Fruit fly (Drosophila melanogaster) whole organism, embryonic: Measurements from ENCODE around the gene Cyt-c1L.
A peak's percentile ranks its signal among the peaks of the same experiment; 100 is the strongest.

Experiments used
- Abd-B ChIP-seq: fragments of 200-800 bp; sonication (Bioruptor generic); optimal IDR thresholded peaks from 2 replicates; lab custom pipeline; 2018; ENCODE audit warnings: missing biosample characterization, mild to moderate bottlenecking, missing genetic modification characterization, moderate library complexity
- Aef1 ChIP-seq: fragments of 200-800 bp; sonication (Bioruptor generic); IDR thresholded peaks from 3 replicates; pipeline ENCODE4 v1.3.6; 2022; ENCODE audit warnings: missing biosample characterization, missing genetic modification characterization
- Asciz ChIP-seq: fragments of 200-800 bp; sonication (Bioruptor generic); optimal IDR thresholded peaks from 2 replicates; lab custom pipeline; 2017; ENCODE audit warnings: missing biosample characterization, mild to moderate bottlenecking, missing genetic modification characterization, missing genetic modification reagents
- CG10267 ChIP-seq: fragments of 200-800 bp; sonication (Bioruptor generic); optimal IDR thresholded peaks from 2 replicates; lab custom pipeline; 2018; ENCODE audit warnings: missing biosample characterization, mild to moderate bottlenecking, missing genetic modification characterization, moderate library complexity
- CG10979 ChIP-seq: fragments of 200-800 bp; sonication (Bioruptor generic); optimal IDR thresholded peaks from 2 replicates; lab custom pipeline; 2018; ENCODE audit warnings: missing biosample characterization, mild to moderate bottlenecking, missing genetic modification characterization, moderate library complexity
- CG11456 ChIP-seq: fragments of 200-800 bp; sonication (Bioruptor generic); IDR thresholded peaks from 3 replicates; pipeline ENCODE4 v1.3.6; 2022; ENCODE audit warnings: missing biosample characterization, missing genetic modification characterization
- CG12299 ChIP-seq: fragments of 200-800 bp; sonication (Bioruptor generic); optimal IDR thresholded peaks from 2 replicates; lab custom pipeline; 2018; ENCODE audit warnings: missing biosample characterization, mild to moderate bottlenecking, missing genetic modification characterization
- CG12942 ChIP-seq: fragments of 200-800 bp; sonication (Bioruptor generic); optimal IDR thresholded peaks from 3 replicates; lab custom pipeline; 2016; ENCODE audit warnings: missing biosample characterization, missing genetic modification characterization
- CG15011 ChIP-seq: fragments of 200-800 bp; sonication (Bioruptor generic); optimal IDR thresholded peaks from 3 replicates; lab custom pipeline; 2018; ENCODE audit warnings: missing biosample characterization, mild to moderate bottlenecking, missing genetic modification characterization
- CG16815 ChIP-seq: fragments of 200-800 bp; sonication (Bioruptor generic); optimal IDR thresholded peaks from 3 replicates; lab custom pipeline; 2017; ENCODE audit warnings: missing biosample characterization, mild to moderate bottlenecking, missing genetic modification characterization
- CG3163 ChIP-seq: fragments of 200-800 bp; sonication (Bioruptor generic); optimal IDR thresholded peaks from 3 replicates; lab custom pipeline; 2016; ENCODE audit warnings: missing biosample characterization, missing genetic modification characterization
- CG4617 ChIP-seq: fragments of 200-800 bp; sonication (Bioruptor generic); optimal IDR thresholded peaks from 3 replicates; lab custom pipeline; 2016; ENCODE audit warnings: missing biosample characterization, missing genetic modification characterization, borderline replicate concordance
- CG4820 ChIP-seq: fragments of 200-800 bp; sonication (Bioruptor generic); optimal IDR thresholded peaks from 3 replicates; lab custom pipeline; 2016; ENCODE audit warnings: missing biosample characterization, missing genetic modification characterization
- CG4854 ChIP-seq: fragments of 200-800 bp; sonication (Bioruptor generic); optimal IDR thresholded peaks from 2 replicates; lab custom pipeline; 2016; ENCODE audit warnings: missing biosample characterization, missing genetic modification characterization, inconsistent platforms
- CG6791 ChIP-seq: fragments of 200-800 bp; sonication (Bioruptor generic); IDR thresholded peaks from 3 replicates; pipeline ENCODE4 v1.3.6; 2022; ENCODE audit warnings: missing biosample characterization, missing genetic modification characterization; ENCODE audit not compliant: partially characterized antibody
- CG7372 ChIP-seq: fragments of 200-800 bp; sonication (Bioruptor generic); IDR thresholded peaks from 2 replicates; pipeline ENCODE4 v1.3.6; 2022; ENCODE audit warnings: missing biosample characterization, missing genetic modification characterization
- CG7963 ChIP-seq: fragments of 200-800 bp; sonication (Bioruptor generic); IDR thresholded peaks from 3 replicates; pipeline ENCODE4 v1.3.6; 2022; ENCODE audit warnings: missing biosample characterization, missing genetic modification characterization; ENCODE audit not compliant: partially characterized antibody
- CG8924 ChIP-seq: fragments of 200-800 bp; optimal IDR thresholded peaks from 3 replicates; lab custom pipeline; 2019; ENCODE audit warnings: missing biosample characterization, mild to moderate bottlenecking, missing genetic modification characterization, moderate library complexity
- CrebB ChIP-seq: fragments of 200-800 bp; sonication (Bioruptor generic); optimal IDR thresholded peaks from 3 replicates; lab custom pipeline; 2018; ENCODE audit warnings: missing biosample characterization, mild to moderate bottlenecking, missing genetic modification characterization
- Ets97D ChIP-seq: fragments of 200-800 bp; sonication (Bioruptor generic); optimal IDR thresholded peaks from 3 replicates; lab custom pipeline; 2016; ENCODE audit warnings: missing biosample characterization, missing genetic modification characterization
- HLH4C ChIP-seq: fragments of 200-800 bp; sonication (Bioruptor generic); IDR thresholded peaks from 3 replicates; pipeline ENCODE4 v1.3.6; 2022; ENCODE audit warnings: missing biosample characterization, missing genetic modification characterization; ENCODE audit not compliant: partially characterized antibody
- Kr ChIP-seq: fragments of 200-800 bp; sonication (Bioruptor generic); optimal IDR thresholded peaks from 2 replicates; lab custom pipeline; 2017; ENCODE audit warnings: missing biosample characterization, mild to moderate bottlenecking, missing genetic modification characterization
- MESR4 ChIP-seq: fragments of 200-800 bp; sonication (Bioruptor generic); optimal IDR thresholded peaks from 2 replicates; lab custom pipeline; 2018; ENCODE audit warnings: missing biosample characterization, mild to moderate bottlenecking, missing genetic modification characterization, moderate library complexity
- Nf-YC ChIP-seq: fragments of 200-800 bp; optimal IDR thresholded peaks from 3 replicates; lab custom pipeline; 2019; ENCODE audit warnings: missing biosample characterization, mild to moderate bottlenecking, missing genetic modification characterization, moderate library complexity
- Opbp ChIP-seq: fragments of 200-800 bp; sonication (Bioruptor generic); IDR thresholded peaks from 3 replicates; pipeline ENCODE4 v1.3.6; 2022; ENCODE audit warnings: missing biosample characterization, missing genetic modification characterization; ENCODE audit not compliant: partially characterized antibody
- Scr ChIP-seq: fragments of 200-800 bp; sonication (Bioruptor generic); IDR thresholded peaks from 2 replicates; pipeline ENCODE4 v1.3.6; 2022; ENCODE audit warnings: missing biosample characterization, missing genetic modification characterization; ENCODE audit not compliant: partially characterized antibody
- Spps ChIP-seq: fragments of 200-800 bp; sonication (Bioruptor generic); optimal IDR thresholded peaks from 2 replicates; lab custom pipeline; 2018; ENCODE audit warnings: missing biosample characterization, mild to moderate bottlenecking, missing genetic modification characterization
- Trl ChIP-seq, 3 experiments: fragments of >200 bp in 2 of 3; fragments of 200-800 bp in 1 of 3; sonication (Bioruptor generic) in 1 of 3; optimal IDR thresholded peaks; 2 replicates in 1 of 3; 3 replicates in 2 of 3; lab custom pipeline; 2016 to 2017; ENCODE audit warnings: missing biosample characterization in 1 of 3, missing genetic modification characterization in 1 of 3
- YL-1 ChIP-seq: fragments of 200-800 bp; sonication (Bioruptor generic); optimal IDR thresholded peaks from 3 replicates; lab custom pipeline; 2017; ENCODE audit warnings: missing biosample characterization, mild to moderate bottlenecking, missing genetic modification characterization
- ase ChIP-seq: fragments of 200-800 bp; sonication (Bioruptor generic); IDR thresholded peaks from 3 replicates; pipeline ENCODE4 v1.3.6; 2022; ENCODE audit warnings: missing biosample characterization, missing genetic modification characterization
- ato ChIP-seq: fragments of 200-800 bp; sonication (Bioruptor generic); IDR thresholded peaks from 2 replicates; pipeline ENCODE4 v1.3.6; 2022; ENCODE audit warnings: missing biosample characterization, missing genetic modification characterization; ENCODE audit not compliant: partially characterized antibody
- cad ChIP-seq: fragments of >200 bp; optimal IDR thresholded peaks from 2 replicates; lab custom pipeline; 2017; ENCODE audit warnings: missing biosample characterization, missing genetic modification characterization
- cg ChIP-seq: fragments of 200-800 bp; sonication (Bioruptor generic); optimal IDR thresholded peaks from 3 replicates; lab custom pipeline; 2019; ENCODE audit warnings: missing biosample characterization, mild to moderate bottlenecking, missing genetic modification characterization, moderate library complexity
- crp ChIP-seq, 2 experiments: fragments of 200-800 bp; sonication (Bioruptor generic); optimal IDR thresholded peaks; 2 replicates in 1 of 2; 3 replicates in 1 of 2; lab custom pipeline; 2017; ENCODE audit warnings: missing biosample characterization in 2 of 2, missing genetic modification characterization in 2 of 2, mild to moderate bottlenecking in 1 of 2, moderate library complexity in 1 of 2
- dpn ChIP-seq, 2 experiments: fragments of 200-800 bp; sonication (Bioruptor generic); optimal IDR thresholded peaks; 3 replicates each; lab custom pipeline; 2016; ENCODE audit warnings: missing biosample characterization in 2 of 2, missing genetic modification characterization in 2 of 2
- fd3F ChIP-seq: fragments of 200-800 bp; sonication (Bioruptor generic); optimal IDR thresholded peaks from 2 replicates; lab custom pipeline; 2018; ENCODE audit warnings: missing biosample characterization, mild to moderate bottlenecking, missing genetic modification characterization, moderate library complexity
- gem ChIP-seq: fragments of 200-800 bp; sonication (Bioruptor generic); optimal IDR thresholded peaks from 2 replicates; lab custom pipeline; 2019; ENCODE audit warnings: missing biosample characterization, mild to moderate bottlenecking, missing genetic modification characterization, moderate library complexity
- gro ChIP-seq: fragments of 200-800 bp; sonication (Bioruptor generic); optimal IDR thresholded peaks from 2 replicates; lab custom pipeline; 2016; ENCODE audit warnings: missing biosample characterization, missing genetic modification characterization
- ham ChIP-seq: fragments of 200-800 bp; sonication (Bioruptor generic); IDR thresholded peaks from 2 replicates; pipeline ENCODE4 v1.3.6; 2022; ENCODE audit warnings: missing biosample characterization, missing genetic modification characterization
- insv ChIP-seq, 2 experiments: fragments of 200-800 bp; sonication (Bioruptor generic); optimal IDR thresholded peaks; 3 replicates each; lab custom pipeline; 2016 to 2018; ENCODE audit warnings: missing biosample characterization in 2 of 2, missing genetic modification characterization in 2 of 2
- lilli ChIP-seq: fragments of 200-800 bp; sonication (Bioruptor generic); optimal IDR thresholded peaks from 3 replicates; lab custom pipeline; 2016; ENCODE audit warnings: missing biosample characterization, missing genetic modification characterization
- org-1 ChIP-seq: fragments of 200-800 bp; sonication (Bioruptor generic); optimal IDR thresholded peaks from 2 replicates; lab custom pipeline; 2017; ENCODE audit warnings: missing biosample characterization, missing genetic modification characterization
- pfk ChIP-seq: fragments of 200-800 bp; sonication (Bioruptor generic); optimal IDR thresholded peaks from 2 replicates; lab custom pipeline; 2018; ENCODE audit warnings: missing biosample characterization, mild to moderate bottlenecking, missing genetic modification characterization, moderate library complexity
- phol ChIP-seq: fragments of 200-800 bp; sonication (Bioruptor generic); optimal IDR thresholded peaks from 3 replicates; lab custom pipeline; 2018; ENCODE audit warnings: missing biosample characterization, mild to moderate bottlenecking, missing genetic modification characterization, moderate library complexity
- run ChIP-seq: fragments of 200-800 bp; sonication (Bioruptor generic); optimal IDR thresholded peaks from 3 replicates; lab custom pipeline; 2018; ENCODE audit warnings: missing biosample characterization, mild to moderate bottlenecking, missing genetic modification characterization
- seq ChIP-seq: fragments of 200-800 bp; sonication (Bioruptor generic); IDR thresholded peaks from 2 replicates; pipeline ENCODE4 v1.3.6; 2022; ENCODE audit warnings: missing biosample characterization, missing genetic modification characterization
- sim ChIP-seq: fragments of 200-800 bp; sonication (Bioruptor generic); IDR thresholded peaks from 2 replicates; pipeline ENCODE4 v1.3.6; 2022; ENCODE audit warnings: missing biosample characterization, missing genetic modification characterization
- slou ChIP-seq: fragments of 200-800 bp; sonication (Bioruptor generic); optimal IDR thresholded peaks from 3 replicates; lab custom pipeline; 2016; ENCODE audit warnings: missing biosample characterization, missing genetic modification characterization
- yki ChIP-seq: fragments of >200 bp; optimal IDR thresholded peaks from 3 replicates; lab custom pipeline; 2018

The Cyt-c1L gene

DNA sequence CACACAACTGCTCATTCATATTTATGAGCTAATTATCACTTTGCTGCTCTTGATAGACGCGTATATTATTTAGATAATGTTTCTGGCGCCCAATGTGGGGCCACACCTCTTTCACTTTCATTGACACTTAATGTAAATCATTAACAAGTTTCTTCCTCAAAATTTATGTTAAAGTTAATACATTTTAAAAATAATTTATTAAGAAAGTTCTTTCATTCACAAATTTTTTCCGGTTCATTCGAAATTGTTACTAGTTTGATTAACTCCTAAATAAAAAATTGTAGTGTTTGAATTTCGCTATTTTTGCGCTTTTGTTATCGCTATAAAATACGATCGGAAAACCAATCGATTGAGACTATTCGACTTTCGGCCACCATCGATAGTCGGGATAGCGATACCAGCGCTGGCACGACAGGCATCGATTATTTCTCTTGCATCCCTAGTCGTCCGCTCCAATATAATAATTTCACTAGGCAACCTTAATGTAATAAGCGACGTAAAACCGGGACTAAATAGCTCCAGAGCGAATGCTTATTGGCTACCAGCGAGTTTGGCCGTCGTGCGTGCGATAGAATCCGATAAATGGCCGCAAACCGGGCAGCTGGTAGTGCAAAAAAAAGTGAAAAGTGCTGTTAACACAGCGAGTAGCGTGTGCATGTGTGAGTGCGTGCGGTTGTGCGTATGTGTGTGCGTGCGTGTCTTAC is 25.0 kb upstream of the Cyt-c1L start, which contains the start of gene Usp1 (continued):
- TF ChIP-seq CG16815 (GFP tag; lab: Kevin White, UChicago) (no peak), ase (GFP tag; lab: Robert Waterston, UW) (no peak), dpn (GFP tag; optimal IDR thresholded peaks at IDR 0.05; lab: Kevin White, UChicago) (peak in 1 of 2 experiments; percentile 15), CG7372 (no peak), Abd-B (GFP tag; lab: Kevin White, UChicago) (no peak), HLH4C (GFP tag; lab: Robert Waterston, UW) (peak; percentile 99), Aef1 (GFP tag; lab: Robert Waterston, UW) (no peak), cg (GFP tag; lab: Kevin White, UChicago) (peak; percentile 96), Spps (tag; lab: Kevin White, UChicago) (no peak), ham (no peak), gro (GFP tag; lab: Kevin White, UChicago) (peak; percentile 65), CG4854 (GFP tag; lab: Kevin White, UChicago) (no peak), CG12299 (tag; lab: Kevin White, UChicago) (peak; percentile 10), cad (GFP tag; lab: Kevin White, UChicago) (no peak), pfk (GFP tag; lab: Kevin White, UChicago) (no peak), CG4617 (GFP tag; lab: Kevin White, UChicago) (peak; percentile 92), sim (GFP tag; lab: Robert Waterston, UW) (no peak), yki (lab: Kevin White, UChicago) (no peak), crp (GFP tag; optimal IDR thresholded peaks at IDR 0.05; lab: Kevin White, UChicago) (peak in 1 of 2 experiments; percentile 8), YL-1 (GFP tag; lab: Kevin White, UChicago) (peak; percentile 83), CG8924 (tag; lab: Kevin White, UChicago) (peak; percentile 27), Asciz (no peak), slou (GFP tag; lab: Kevin White, UChicago) (no peak), Scr (GFP tag; lab: Robert Waterston, UW) (peak; percentile 93), MESR4 (GFP tag; lab: Kevin White, UChicago) (peak; percentile 93), gem (tag; lab: Kevin White, UChicago) (no peak), CG7963 (GFP tag; lab: Robert Waterston, UW) (peak; percentile 97), CG3163 (GFP tag; lab: Kevin White, UChicago) (peak; percentile 5), CG15011 (GFP tag; lab: Kevin White, UChicago) (no peak), insv (GFP tag; optimal IDR thresholded peaks at IDR 0.05; lab: Kevin White, UChicago) (no peak), seq (no peak), run (no peak), CG6791 (peak; percentile 99), CG12942 (no peak), Opbp (GFP tag; lab: Robert Waterston, UW) (peak; percentile 96), Trl (optimal IDR thresholded peaks at IDR 0.05; lab: Kevin White, UChicago) (no peak), Trl (GFP tag; optimal IDR thresholded peaks at IDR 0.05; lab: Kevin White, UChicago) (no peak), lilli (peak; percentile 27), Nf-YC (tag; lab: Kevin White, UChicago) (no peak), CrebB (tag; lab: Kevin White, UChicago) (no peak), CG10979 (tag; lab: Kevin White, UChicago) (peak; percentile 16), CG10267 (peak; percentile 53), phol (tag; lab: Kevin White, UChicago) (peak; percentile 49), Kr (no peak), CG4820 (GFP tag; lab: Kevin White, UChicago) (no peak), CG11456 (GFP tag; lab: Robert Waterston, UW) (no peak), ato (GFP tag; lab: Robert Waterston, UW) (peak; percentile 98), Ets97D (GFP tag; lab: Kevin White, UChicago) (peak; percentile 76), fd3F (no peak), org-1 (GFP tag; lab: Kevin White, UChicago) (no peak)
